Fruit fly (Drosophila melanogaster): Measurements from ENCODE around the gene CG14326.

dm6 chr3R:17615076-17615475 is 3.8 kb upstream of the CG14326 start:
- no peak for TF ChIP-seq fd85E (GFP tag; optimal IDR thresholded peaks at IDR 0.05)
- TF ChIP-seq CG16779 (tag; optimal IDR thresholded peaks at IDR 0.05) = no peak
- no peak for TF ChIP-seq CG9139 (GFP tag; optimal IDR thresholded peaks at IDR 0.05)
- TF ChIP-seq vri (GFP tag; optimal IDR thresholded peaks at IDR 0.05) = no peak
- TF ChIP-seq CG3032 (tag; optimal IDR thresholded peaks at IDR 0.05) = no peak
